Worm (Caenorhabditis elegans): ENCODE data around the gene str-161.

ce11 chrIV:4937647-4938046 is 33.8 kb upstream of the str-161 start, which contains the start of gene fbxa-86:
- TF ChIP-seq flh-1 (GFP tag; optimal IDR thresholded peaks at IDR 0.05) = no peak
- TF ChIP-seq drap-1 (GFP tag; optimal IDR thresholded peaks at IDR 0.05) = no peak
- TF ChIP-seq elt-1 (tag; optimal IDR thresholded peaks at IDR 0.05; ENCODE audit: borderline replicate concordance, insufficient read depth) = no peak
- no peak for TF ChIP-seq ztf-11 (tag; optimal IDR thresholded peaks at IDR 0.05)
- TF ChIP-seq nhr-12 (tag; optimal IDR thresholded peaks at IDR 0.05) = no peak
- no peak for TF ChIP-seq nhr-28 (tag; optimal IDR thresholded peaks at IDR 0.05)
- TF ChIP-seq lin-13 (tag; optimal IDR thresholded peaks at IDR 0.05) = no peak
